Worm (Caenorhabditis elegans) whole organism, early embryonic: Measurements from ENCODE around the gene ckk-1.
A peak's percentile ranks its signal among the peaks of the same experiment; 100 is the strongest.

Source experiments
- F13C5.2 ChIP-seq: sonication (generic microtip); optimal IDR thresholded peaks from 2 replicates; lab custom pipeline; 2017; ENCODE audit warnings: mild to moderate bottlenecking, missing genetic modification characterization, inconsistent platforms, missing compliant biosample characterization
- aly-1 ChIP-seq: sonication (generic microtip); optimal IDR thresholded peaks from 2 replicates; lab custom pipeline; 2016; ENCODE audit warnings: missing genetic modification characterization, missing compliant biosample characterization
- flt-1 ChIP-seq: fragments of 200-800 bp; sonication (Bioruptor generic); IDR thresholded peaks from 2 replicates; pipeline ENCODE4 v1.3.6; 2022; ENCODE audit warnings: missing genetic modification characterization, missing compliant biosample characterization
- pes-1 ChIP-seq: fragments of 200-800 bp; sonication (Bioruptor generic); IDR thresholded peaks from 2 replicates; pipeline ENCODE4 v1.3.6; 2022; ENCODE audit warnings: missing genetic modification reagents, missing genetic modification characterization, missing compliant biosample characterization
- tbx-37 ChIP-seq: fragments of 200-800 bp; sonication (Bioruptor generic); conservative IDR thresholded peaks from 2 replicates; pipeline ENCODE4 v1.3.6; 2022; ENCODE audit warnings: missing genetic modification reagents, missing genetic modification characterization, missing compliant biosample characterization

DNA sequence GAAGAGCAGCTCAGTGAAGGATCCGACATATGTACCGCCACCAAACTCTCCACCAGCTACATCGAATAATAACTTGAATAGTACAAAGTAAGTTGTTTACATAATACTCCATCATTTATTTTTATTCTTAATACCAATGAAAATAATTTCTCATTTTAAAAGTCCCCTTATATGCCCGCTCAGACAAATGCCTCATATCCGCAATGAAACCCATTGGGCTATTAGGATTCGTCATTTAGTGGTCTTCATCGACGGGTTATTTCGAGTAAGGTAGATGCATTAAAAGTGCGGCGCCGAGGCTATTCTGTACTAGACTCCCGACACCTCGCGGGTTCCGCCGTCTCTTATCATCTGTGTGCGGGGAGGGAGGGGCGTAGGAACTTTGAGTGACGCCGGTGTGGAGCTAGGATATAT lies 18.4 kb downstream of the ckk-1 start:
- no peak for TF ChIP-seq tbx-37 (GFP tag; lab: Robert Waterston, UW)
- TF ChIP-seq pes-1 (GFP tag; lab: Robert Waterston, UW), result 0 out of 2 replicates have a peak, but pooled peaks have one; percentile 29
- no peak for TF ChIP-seq aly-1
- TF ChIP-seq flt-1 (GFP tag; lab: Robert Waterston, UW), result no peak
- no peak for TF ChIP-seq F13C5.2 (tag; lab: Kevin White, UChicago)
